Fruit fly (Drosophila melanogaster): ENCODE measurements around the gene GluProRS.

DNA sequence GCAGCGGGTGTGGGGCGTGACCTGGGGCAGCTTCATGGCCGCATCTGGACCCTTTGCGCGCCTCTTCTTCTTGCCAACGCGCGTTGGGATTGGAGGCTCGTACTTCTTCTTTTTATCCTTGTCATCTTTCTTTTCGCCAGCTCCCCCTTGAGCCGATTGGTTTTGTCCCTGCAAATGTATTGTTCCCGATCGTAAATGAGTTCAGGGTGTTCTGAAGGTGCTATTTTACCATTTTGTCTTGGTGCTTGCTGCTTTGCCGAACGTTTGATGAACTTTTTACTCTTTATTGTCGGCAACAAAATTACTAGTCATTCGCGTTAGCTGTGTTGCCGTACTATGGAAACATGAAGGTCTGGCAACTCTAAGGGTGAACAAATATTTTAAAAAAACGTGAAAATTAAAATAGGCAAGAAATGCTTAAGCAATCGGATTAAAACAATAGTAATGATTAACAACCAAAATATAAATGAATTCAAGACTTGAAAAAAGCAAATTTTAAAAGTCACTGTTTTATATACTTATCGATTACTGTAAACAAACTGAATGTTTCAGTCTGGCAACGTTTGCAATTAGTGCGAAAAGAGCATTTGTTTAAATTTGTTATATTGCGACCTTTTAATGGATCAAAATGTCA lies 27.0 kb downstream of the GluProRS start, which contains the start of the genes Rpt2 and CG13599:
- TF ChIP-seq Mnt (GFP tag; optimal IDR thresholded peaks at IDR 0.05) (no peak), Hr96 (GFP tag; optimal IDR thresholded peaks at IDR 0.05) (no peak)

Data from whole organism, adult.